Worm (Caenorhabditis elegans) whole organism, L4 larva: ENCODE results near the gene nhr-234.

Experiments used
- T20F7.1 ChIP-seq: fragments of 200-800 bp; sonication (Bioruptor generic); optimal IDR thresholded peaks from 2 replicates; lab custom pipeline; 2018; ENCODE audit warnings: mild to moderate bottlenecking, missing genetic modification characterization, missing compliant biosample characterization
- aly-2 ChIP-seq: sonication (generic microtip); optimal IDR thresholded peaks from 2 replicates; lab custom pipeline; 2018; ENCODE audit warnings: missing biosample characterization, missing genetic modification characterization
- ama-1 ChIP-seq: fragments of 150-350 bp; optimal IDR thresholded peaks from 2 replicates; lab custom pipeline; 2014; ENCODE audit warnings: inconsistent platforms, mixed read lengths
- ceh-82 ChIP-seq: sonication (generic microtip); optimal IDR thresholded peaks from 2 replicates; lab custom pipeline; 2017; ENCODE audit warnings: missing biosample characterization, missing genetic modification characterization
- ces-1 ChIP-seq: fragments of 150-350 bp; sonication (generic microtip); optimal IDR thresholded peaks from 4 replicates; lab custom pipeline; 2014; ENCODE audit warnings: missing biosample characterization, missing genetic modification reagents, missing genetic modification characterization
- dve-1 ChIP-seq: sonication (generic microtip); optimal IDR thresholded peaks from 2 replicates; lab custom pipeline; 2017; ENCODE audit warnings: antibody characterized with exemption, mild to moderate bottlenecking, missing genetic modification characterization, missing compliant biosample characterization; ENCODE audit not compliant: insufficient read depth
- egl-27 ChIP-seq: sonication (generic microtip); optimal IDR thresholded peaks from 3 replicates; lab custom pipeline; 2017; ENCODE audit warnings: missing biosample characterization, missing genetic modification reagents, missing genetic modification characterization
- gei-8 ChIP-seq: fragments of 200-800 bp; sonication (Bioruptor generic); optimal IDR thresholded peaks from 2 replicates; lab custom pipeline; 2018; ENCODE audit warnings: mild to moderate bottlenecking, missing genetic modification characterization, missing compliant biosample characterization
- lin-13 ChIP-seq: fragments of 150-350 bp; optimal IDR thresholded peaks from 2 replicates; lab custom pipeline; 2014; ENCODE audit warnings: missing biosample characterization, missing genetic modification reagents, missing genetic modification characterization
- nhr-11 ChIP-seq: fragments of 150-350 bp; optimal IDR thresholded peaks from 2 replicates; lab custom pipeline; 2014; ENCODE audit warnings: missing biosample characterization, missing genetic modification characterization
- nhr-237 ChIP-seq: sonication (generic microtip); optimal IDR thresholded peaks from 2 replicates; lab custom pipeline; 2017; ENCODE audit warnings: missing biosample characterization, missing genetic modification characterization
- saeg-2 ChIP-seq: fragments of 200-800 bp; sonication (Bioruptor generic); IDR thresholded peaks from 2 replicates; pipeline ENCODE4 v1.3.6; 2022; ENCODE audit warnings: missing genetic modification reagents, missing genetic modification characterization, missing compliant biosample characterization

ce11 chrII:12655816-12656215 is 19.3 kb downstream of the nhr-234 start:
- TF ChIP-seq T20F7.1 (GFP tag; lab: Kevin White, UChicago): no peak
- TF ChIP-seq ces-1: no peak
- TF ChIP-seq nhr-237: no peak
- TF ChIP-seq saeg-2 (GFP tag; lab: Robert Waterston, UW): no peak
- TF ChIP-seq egl-27 (tag; lab: Kevin White, UChicago): no peak
- no peak for TF ChIP-seq dve-1 (tag; lab: Kevin White, UChicago)
- TF ChIP-seq nhr-11 (tag; lab: Kevin White, UChicago): no peak
- TF ChIP-seq aly-2: no peak
- TF ChIP-seq gei-8 (GFP tag; lab: Kevin White, UChicago): no peak
- TF ChIP-seq ceh-82 (tag; lab: Kevin White, UChicago): no peak
- no peak for TF ChIP-seq lin-13 (GFP tag; lab: Kevin White, UChicago)
- no peak for TF ChIP-seq ama-1 (lab: Kevin White, UChicago)
